Worm (Caenorhabditis elegans) whole organism, early embryonic: ENCODE measurements around the gene F41F3.9.

Source experiments
- B0310.2 ChIP-seq: sonication (generic microtip); optimal IDR thresholded peaks from 2 replicates; lab custom pipeline; 2016; ENCODE audit warnings: mild to moderate bottlenecking, missing genetic modification characterization, missing compliant biosample characterization
- F13C5.2 ChIP-seq: sonication (generic microtip); optimal IDR thresholded peaks from 2 replicates; lab custom pipeline; 2017; ENCODE audit warnings: mild to moderate bottlenecking, missing genetic modification characterization, inconsistent platforms, missing compliant biosample characterization
- aly-1 ChIP-seq: sonication (generic microtip); optimal IDR thresholded peaks from 2 replicates; lab custom pipeline; 2016; ENCODE audit warnings: missing genetic modification characterization, missing compliant biosample characterization
- ama-1 ChIP-seq: fragments of 150-350 bp; optimal IDR thresholded peaks from 2 replicates; lab custom pipeline; 2014
- ceh-13 ChIP-seq: fragments of 200-800 bp; sonication (Bioruptor generic); optimal IDR thresholded peaks from 2 replicates; lab custom pipeline; 2018; ENCODE audit warnings: mild to moderate bottlenecking, missing genetic modification characterization, missing compliant biosample characterization
- ceh-36 ChIP-seq: sonication (generic microtip); optimal IDR thresholded peaks from 2 replicates; lab custom pipeline; 2016; ENCODE audit warnings: missing genetic modification characterization, inconsistent platforms, missing compliant biosample characterization
- ets-7 ChIP-seq: sonication (generic microtip); optimal IDR thresholded peaks from 2 replicates; lab custom pipeline; 2016; ENCODE audit warnings: missing genotype, missing genetic modification characterization, missing compliant biosample characterization
- flt-1 ChIP-seq: fragments of 200-800 bp; sonication (Bioruptor generic); IDR thresholded peaks from 2 replicates; pipeline ENCODE4 v1.3.6; 2022; ENCODE audit warnings: missing genetic modification characterization, missing compliant biosample characterization
- hmbx-1 ChIP-seq: sonication (generic microtip); optimal IDR thresholded peaks from 2 replicates; lab custom pipeline; 2016; ENCODE audit warnings: mild to moderate bottlenecking, missing genetic modification characterization, missing compliant biosample characterization
- hmg-4 ChIP-seq: fragments of 200-800 bp; sonication (Bioruptor generic); optimal IDR thresholded peaks from 2 replicates; lab custom pipeline; 2018; ENCODE audit warnings: mild to moderate bottlenecking, missing genetic modification characterization, missing compliant biosample characterization
- hnd-1 ChIP-seq: sonication (generic microtip); optimal IDR thresholded peaks from 2 replicates; lab custom pipeline; 2016; ENCODE audit warnings: missing genetic modification characterization, missing compliant biosample characterization
- pes-1 ChIP-seq: fragments of 200-800 bp; sonication (Bioruptor generic); IDR thresholded peaks from 2 replicates; pipeline ENCODE4 v1.3.6; 2022; ENCODE audit warnings: missing genetic modification reagents, missing genetic modification characterization, missing compliant biosample characterization
- scrt-1 ChIP-seq: fragments of 200-800 bp; sonication (Bioruptor generic); IDR thresholded peaks from 2 replicates; pipeline ENCODE4 v1.3.6; 2022; ENCODE audit warnings: missing genetic modification characterization, missing compliant biosample characterization
- sea-1 ChIP-seq: fragments of 200-800 bp; sonication (Bioruptor generic); conservative IDR thresholded peaks from 2 replicates; pipeline ENCODE4 v1.3.6; 2022; ENCODE audit warnings: missing genetic modification characterization, missing compliant biosample characterization
- tbx-11 ChIP-seq: fragments of 200-800 bp; sonication (Bioruptor generic); IDR thresholded peaks from 2 replicates; pipeline ENCODE4 v1.3.6; 2022; ENCODE audit warnings: missing genetic modification characterization, missing compliant biosample characterization
- tbx-37 ChIP-seq: fragments of 200-800 bp; sonication (Bioruptor generic); conservative IDR thresholded peaks from 2 replicates; pipeline ENCODE4 v1.3.6; 2022; ENCODE audit warnings: missing genetic modification reagents, missing genetic modification characterization, missing compliant biosample characterization
- tra-4 ChIP-seq: sonication (generic microtip); optimal IDR thresholded peaks from 2 replicates; lab custom pipeline; 2017; ENCODE audit warnings: missing genetic modification characterization, missing compliant biosample characterization

The F41F3.9 gene

ce11 chrV:4698675-4699074 lies 43.4 kb downstream of the F41F3.9 start:
- TF ChIP-seq sea-1 (GFP tag; lab: Robert Waterston, UW) (no peak), pes-1 (GFP tag; lab: Robert Waterston, UW) (no peak), ama-1 (lab: Kevin White, UChicago) (no peak), tbx-11 (GFP tag; lab: Robert Waterston, UW) (no peak), hnd-1 (tag; lab: Kevin White, UChicago) (no peak), ets-7 (tag; lab: Kevin White, UChicago) (no peak), scrt-1 (GFP tag; lab: Robert Waterston, UW) (no peak), ceh-36 (tag; lab: Kevin White, UChicago) (no peak), hmbx-1 (tag; lab: Kevin White, UChicago) (no peak), B0310.2 (tag; lab: Kevin White, UChicago) (no peak), aly-1 (tag; lab: Kevin White, UChicago) (no peak), flt-1 (GFP tag; lab: Robert Waterston, UW) (no peak), tra-4 (tag; lab: Kevin White, UChicago) (no peak), ceh-13 (no peak), tbx-37 (GFP tag; lab: Robert Waterston, UW) (no peak), F13C5.2 (tag; lab: Kevin White, UChicago) (no peak), hmg-4 (GFP tag; lab: Kevin White, UChicago) (no peak)

ce11 chrV:4700189-4700588 lies 44.9 kb downstream of the F41F3.9 start, which contains the start of gene ZC266.1:
Gene ZC266.1 (minus strand): TSS chrV:4700289.
- TF ChIP-seq aly-1 (tag; lab: Kevin White, UChicago), result no peak
- TF ChIP-seq hmbx-1 (tag; lab: Kevin White, UChicago), result no peak
- no peak for TF ChIP-seq ets-7 (tag; lab: Kevin White, UChicago)
- no peak for TF ChIP-seq F13C5.2 (tag; lab: Kevin White, UChicago)
- TF ChIP-seq hmg-4 (GFP tag; lab: Kevin White, UChicago), result no peak
- TF ChIP-seq pes-1 (GFP tag; lab: Robert Waterston, UW), result no peak
- TF ChIP-seq tbx-11 (GFP tag; lab: Robert Waterston, UW), result no peak
- TF ChIP-seq ama-1 (lab: Kevin White, UChicago), result no peak
- TF ChIP-seq sea-1 (GFP tag; lab: Robert Waterston, UW), result no peak
- TF ChIP-seq flt-1 (GFP tag; lab: Robert Waterston, UW), result no peak
- no peak for TF ChIP-seq tra-4 (tag; lab: Kevin White, UChicago)
- TF ChIP-seq ceh-13, result no peak
- no peak for TF ChIP-seq B0310.2 (tag; lab: Kevin White, UChicago)
- no peak for TF ChIP-seq ceh-36 (tag; lab: Kevin White, UChicago)
- no peak for TF ChIP-seq tbx-37 (GFP tag; lab: Robert Waterston, UW)
- no peak for TF ChIP-seq hnd-1 (tag; lab: Kevin White, UChicago)
- no peak for TF ChIP-seq scrt-1 (GFP tag; lab: Robert Waterston, UW)
